Fruit fly (Drosophila melanogaster): ENCODE measurements around the gene SmydA-8.

The SmydA-8 gene

DNA sequence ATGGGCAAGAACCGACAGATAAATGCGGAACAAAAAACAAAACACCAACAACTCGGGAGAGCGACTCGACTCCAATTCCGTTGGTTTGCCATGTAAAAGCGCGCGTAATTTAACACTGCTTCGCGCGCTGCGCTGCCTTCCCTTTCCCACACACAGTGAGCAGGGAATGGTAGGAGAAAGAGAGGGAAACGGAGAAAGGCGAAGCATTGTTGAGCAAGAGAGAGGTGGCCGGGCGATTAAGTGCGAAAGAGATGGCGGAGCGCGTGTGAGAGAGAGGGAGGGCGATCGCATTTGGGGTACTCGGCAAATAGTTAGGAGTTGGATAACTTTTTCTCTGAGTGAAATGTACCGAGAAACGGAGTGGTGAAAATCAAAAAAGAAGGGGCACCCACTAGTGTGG is 57.7 kb downstream of the SmydA-8 start (continued):
- TF ChIP-seq Bgb (GFP tag; IDR thresholded peaks at IDR 0.05; ENCODE audit: partially characterized antibody) (peak; percentile 37; the same call in 1 of the 2 replicates), Pdp1 (GFP tag; optimal IDR thresholded peaks at IDR 0.05) (peak in 1 of 2 experiments; percentile 85), H15 (GFP tag; IDR thresholded peaks at IDR 0.05) (no peak), seq (GFP tag; IDR thresholded peaks at IDR 0.05) (no peak), Adf1 (GFP tag; IDR thresholded peaks at IDR 0.05) (peak; percentile 60; the same call in 1 of the 2 replicates), CG10321 (GFP tag; IDR thresholded peaks at IDR 0.05) (peak; percentile 89), CG2202 (tag; optimal IDR thresholded peaks at IDR 0.05) (no peak), sqz (GFP tag; optimal IDR thresholded peaks at IDR 0.05) (no peak), CG32772 (GFP tag; IDR thresholded peaks at IDR 0.05) (no peak), emc (GFP tag; optimal IDR thresholded peaks at IDR 0.05) (no peak), stwl (tag; optimal IDR thresholded peaks at IDR 0.05) (peak; percentile 20), Hr3 (GFP tag; optimal IDR thresholded peaks at IDR 0.05) (no peak), exex (tag; optimal IDR thresholded peaks at IDR 0.05) (peak; percentile 9), peb (GFP tag; IDR thresholded peaks at IDR 0.05) (no peak), E2f1 (GFP tag; IDR thresholded peaks at IDR 0.05) (peak; percentile 87), lov (optimal IDR thresholded peaks at IDR 0.05) (no peak), lov (GFP tag; IDR thresholded peaks at IDR 0.05) (no peak), Antp (GFP tag; optimal IDR thresholded peaks at IDR 0.05) (no peak), CG18262 (tag; optimal IDR thresholded peaks at IDR 0.05) (peak; percentile 3), CG2199 (GFP tag; IDR thresholded peaks at IDR 0.05) (peak; percentile 76; the same call in 2 of the 3 replicates), Dad (GFP tag; optimal IDR thresholded peaks at IDR 0.05) (no peak), CG6654 (GFP tag; optimal IDR thresholded peaks at IDR 0.05) (no peak), Nf-YC (tag; optimal IDR thresholded peaks at IDR 0.05) (peak; percentile 78), Awh (GFP tag; IDR thresholded peaks at IDR 0.05) (no peak), CG5953 (GFP tag; IDR thresholded peaks at IDR 0.05) (no peak), pros (GFP tag; optimal IDR thresholded peaks at IDR 0.05) (no peak), Eip74EF (GFP tag; optimal IDR thresholded peaks at IDR 0.05) (no peak), CG10147 (GFP tag; optimal IDR thresholded peaks at IDR 0.05) (no peak), slbo (GFP tag; IDR thresholded peaks at IDR 0.05) (peak; percentile 41), CG3407 (GFP tag; optimal IDR thresholded peaks at IDR 0.05) (no peak), z (GFP tag; IDR thresholded peaks at IDR 0.05) (0 out of 3 replicates have a peak, but pooled peaks have one; percentile 22), Xrp1 (GFP tag; IDR thresholded peaks at IDR 0.05) (0 out of 2 replicates have a peak, but pooled peaks have one; percentile 8), CG18764 (GFP tag; optimal IDR thresholded peaks at IDR 0.05) (no peak), Hmr (GFP tag; optimal IDR thresholded peaks at IDR 0.05) (no peak), bcd (GFP tag; optimal IDR thresholded peaks at IDR 0.05) (no peak), CG8290 (GFP tag; optimal IDR thresholded peaks at IDR 0.05) (peak; percentile 74), CG8290 (tag; optimal IDR thresholded peaks at IDR 0.05) (peak; percentile 80 to 87), nmo (GFP tag; optimal IDR thresholded peaks at IDR 0.05) (peak; percentile 20), ci (GFP tag; IDR thresholded peaks at IDR 0.05) (peak; percentile 62), Lim3 (GFP tag; IDR thresholded peaks at IDR 0.05) (no peak), CG3163 (GFP tag; optimal IDR thresholded peaks at IDR 0.05) (peak; percentile 46), Elba2 (GFP tag; optimal IDR thresholded peaks at IDR 0.05) (peak; percentile 28), CG18476 (GFP tag; optimal IDR thresholded peaks at IDR 0.05) (no peak), rib (GFP tag; IDR thresholded peaks at IDR 0.05) (no peak), CG31365 (tag; optimal IDR thresholded peaks at IDR 0.05) (peak; percentile 70), CG9932 (GFP tag; IDR thresholded peaks at IDR 0.05) (no peak), Six4 (GFP tag; optimal IDR thresholded peaks at IDR 0.05) (peak; percentile 43), Mrtf (GFP tag; IDR thresholded peaks at IDR 0.05) (no peak), wor (GFP tag; IDR thresholded peaks at IDR 0.05) (no peak), CG17361 (GFP tag; IDR thresholded peaks at IDR 0.05) (no peak), Jarid2 (GFP tag; optimal IDR thresholded peaks at IDR 0.05) (no peak), CoRest (tag; optimal IDR thresholded peaks at IDR 0.05) (peak; percentile 18), CG12071 (GFP tag; optimal IDR thresholded peaks at IDR 0.05) (no peak)
